Fruit fly (Drosophila melanogaster): ENCODE measurements around the gene CG13390.

Gene CG13390

dm6 chr2L:8384985-8385519 lies 8.5 kb upstream of the CG13390 start:
- TF ChIP-seq CG8478 (optimal IDR thresholded peaks at IDR 0.05) (no peak), CTCF (optimal IDR thresholded peaks at IDR 0.05) (no peak)

DNA sequence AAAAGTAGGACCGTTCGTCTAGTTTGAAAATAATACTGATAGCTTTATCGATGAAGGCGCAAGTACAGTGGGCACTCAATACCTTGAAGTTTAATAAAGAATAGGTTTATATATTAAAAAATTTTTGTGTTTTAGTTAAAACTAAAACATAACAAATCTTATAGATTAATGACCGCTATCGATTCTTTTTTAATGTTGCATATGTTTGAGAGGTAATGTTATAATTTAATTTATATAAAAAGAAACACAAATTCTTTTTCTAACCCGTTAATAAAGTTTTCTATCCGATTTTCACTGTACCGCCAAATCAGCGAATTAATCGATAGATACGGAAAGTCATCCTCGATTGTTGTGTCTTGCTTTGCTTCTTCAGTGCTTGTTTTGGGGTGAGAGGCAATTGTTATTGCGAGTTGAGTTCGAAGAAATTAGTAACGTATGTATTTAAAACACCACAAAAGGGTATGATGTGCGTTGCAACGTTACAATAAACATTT lies 7.6 kb upstream of the CG13390 start, which contains the start of the genes Dad1 and CG13384:
Dad1 (minus strand) TSS at position 30 of the 494 bp plus-strand sequence.
CG13384 (plus strand) TSS at position 348 of the 494 bp plus-strand sequence.
- TF ChIP-seq CG8478 (optimal IDR thresholded peaks at IDR 0.05) (no peak), CTCF (optimal IDR thresholded peaks at IDR 0.05) (no peak)

- TF ChIP-seq CTCF (optimal IDR thresholded peaks at IDR 0.05): no peak
- TF ChIP-seq CG8478 (optimal IDR thresholded peaks at IDR 0.05): no peak
These were observed 6.0 kb upstream of the CG13390 start, which contains the start of the genes CG13392 and Rcd4 for dm6 chr2L:8382646-8383045. Gene CG13392, minus strand, starts transcription at chr2L:8382807. Gene Rcd4, plus strand, starts transcription at chr2L:8382861.

DNA sequence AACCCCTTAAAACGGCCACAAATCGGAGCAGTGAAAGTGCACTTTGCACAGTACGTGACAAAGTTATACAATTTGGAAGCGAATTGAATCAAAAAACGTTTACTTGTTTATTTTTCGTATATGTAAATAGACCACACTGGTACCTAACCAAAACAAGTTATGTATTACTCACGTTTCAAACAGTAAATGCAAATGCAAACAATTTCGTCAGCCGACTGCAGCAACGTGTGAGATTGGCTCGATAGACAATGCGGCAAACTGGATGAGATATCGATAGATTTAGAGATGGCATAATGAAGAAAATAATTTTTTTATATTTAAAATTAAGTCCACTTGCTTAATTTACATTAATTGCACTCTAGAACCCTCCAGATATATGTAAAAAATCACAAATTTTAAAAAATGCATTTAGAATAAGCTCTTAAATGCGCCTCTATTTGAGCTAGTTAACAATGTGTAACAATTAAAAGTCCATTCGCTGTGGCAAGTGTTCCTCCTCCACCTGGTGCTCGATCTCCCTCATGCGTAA lies 5.0 kb upstream of the CG13390 start, which contains the start of gene AlaRS:
AlaRS (minus strand) TSS at position 257 of the 529 bp plus-strand sequence.
- TF ChIP-seq CG8478 (optimal IDR thresholded peaks at IDR 0.05) (no peak), CTCF (optimal IDR thresholded peaks at IDR 0.05) (no peak)

DNA sequence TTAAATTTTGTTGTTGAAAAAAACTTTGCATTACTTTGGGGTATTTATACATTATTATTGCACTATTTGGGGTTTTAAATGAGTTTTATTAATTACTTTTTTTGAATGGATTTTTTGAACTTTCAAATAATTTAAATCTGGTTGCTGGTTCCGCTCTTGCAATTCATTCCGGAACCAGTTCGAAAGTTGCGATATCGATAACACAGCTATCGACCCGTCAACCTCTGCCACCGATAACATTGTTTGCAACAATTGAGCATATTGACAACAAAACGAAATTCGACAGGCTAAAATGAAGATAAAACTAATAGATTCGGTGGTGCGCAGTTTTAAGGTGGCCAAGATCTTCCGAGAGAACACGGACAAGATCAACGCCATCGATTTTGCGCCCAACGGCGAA lies 2.4 kb downstream of the CG13390 start, which contains the start of gene Wdr82:
Wdr82 (plus strand) TSS at position 227 of the 400 bp plus-strand sequence.
- TF ChIP-seq CTCF (optimal IDR thresholded peaks at IDR 0.05) (no peak), CG8478 (optimal IDR thresholded peaks at IDR 0.05) (no peak)

dm6 chr2L:8372248-8372647 lies 4.3 kb downstream of the CG13390 start:
- TF ChIP-seq CG8478 (optimal IDR thresholded peaks at IDR 0.05) (no peak), CTCF (optimal IDR thresholded peaks at IDR 0.05) (no peak)

- TF ChIP-seq CG8478 (optimal IDR thresholded peaks at IDR 0.05) (no peak), CTCF (optimal IDR thresholded peaks at IDR 0.05) (no peak)
These were observed 5.2 kb downstream of the CG13390 start for dm6 chr2L:8371354-8371937.

DNA sequence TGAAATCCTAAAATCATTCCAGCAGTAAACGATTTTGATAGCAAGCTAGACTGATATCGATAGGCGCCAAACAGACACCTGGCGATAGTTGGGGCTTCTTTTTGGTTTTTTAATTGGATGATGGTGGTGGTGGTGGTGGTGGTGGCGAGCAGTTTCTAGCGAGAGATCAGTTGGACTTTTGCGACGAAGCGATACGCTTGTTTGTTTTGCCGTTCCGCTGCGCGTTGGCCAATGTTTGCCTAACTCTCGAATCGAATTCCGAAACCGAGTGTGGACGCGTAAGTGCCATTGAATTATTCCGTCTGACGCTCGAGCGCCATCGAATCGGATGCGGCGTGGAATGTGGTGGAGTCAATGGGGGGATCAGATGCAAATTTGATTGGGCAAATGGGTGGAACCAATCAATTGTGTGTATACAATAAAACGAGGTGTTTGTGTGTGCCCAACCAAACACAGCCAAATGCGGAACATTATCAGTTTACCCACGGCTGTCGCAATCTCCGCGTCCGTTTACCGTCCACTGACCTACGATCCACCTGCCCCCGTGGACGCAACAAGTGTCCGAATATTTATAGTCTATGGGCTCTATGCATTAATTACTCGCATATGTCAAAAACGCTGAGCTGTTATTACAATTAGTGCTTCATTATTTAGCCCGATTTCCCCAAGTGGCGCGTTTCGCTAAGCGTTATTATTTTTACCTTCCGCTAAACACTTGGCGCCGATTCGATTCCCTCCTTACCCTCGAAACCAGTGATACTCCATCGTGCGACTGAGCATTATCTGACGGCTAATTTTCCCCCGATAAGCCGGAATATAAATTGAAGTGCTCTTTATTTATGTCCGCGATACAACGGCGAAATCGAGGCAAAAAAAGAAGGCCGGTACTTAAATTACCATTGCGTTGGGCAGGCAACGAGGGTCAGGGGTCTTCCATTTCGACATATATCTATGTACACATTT lies 6.0 kb downstream of the CG13390 start, which contains the start of gene CG17292:
CG17292 (plus strand) TSS at position 91 of the 963 bp plus-strand sequence.
- TF ChIP-seq CTCF (optimal IDR thresholded peaks at IDR 0.05): no peak
- TF ChIP-seq CG8478 (optimal IDR thresholded peaks at IDR 0.05): no peak

DNA sequence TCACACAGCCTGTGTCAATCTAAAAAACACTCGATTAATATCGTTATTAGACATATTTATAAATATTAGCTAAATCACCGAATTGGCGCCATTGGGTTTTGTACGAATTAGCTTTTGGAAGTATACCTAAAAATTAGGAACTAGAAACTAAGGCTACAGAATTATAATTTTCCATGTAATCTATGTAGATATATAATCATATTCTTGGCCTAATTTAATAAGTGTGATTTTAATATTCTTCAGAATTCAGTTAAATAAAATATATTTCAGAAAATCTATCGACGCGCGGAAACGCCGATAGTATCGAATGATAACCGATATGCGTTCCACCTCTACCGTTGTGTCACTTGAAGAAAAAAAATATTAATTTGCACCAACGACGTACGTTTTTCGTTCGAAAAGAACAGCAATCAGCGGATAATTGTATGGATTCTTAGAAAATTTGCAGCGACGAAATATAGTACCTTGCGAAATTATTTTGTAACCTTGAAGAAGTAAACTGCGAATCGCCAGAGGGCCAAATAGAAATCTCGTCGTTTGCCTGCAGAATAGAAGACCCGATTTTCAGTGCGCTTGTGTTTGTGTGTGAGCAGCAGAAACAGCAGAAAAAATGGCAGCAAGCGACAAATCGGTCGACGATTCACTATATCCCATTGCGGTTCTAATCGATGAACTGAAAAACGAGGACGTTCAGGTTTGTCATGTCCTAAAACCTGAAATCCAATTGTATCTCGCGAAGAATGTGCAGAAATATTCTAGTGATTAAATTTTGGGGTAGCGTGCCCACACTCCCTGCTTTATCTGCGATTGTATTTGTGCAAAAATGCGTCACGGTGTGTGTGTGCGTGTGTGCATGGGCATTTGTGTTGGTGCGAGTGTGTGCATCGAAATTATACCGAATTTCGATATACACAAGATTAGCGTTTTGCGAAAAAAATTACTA lies 10.6 kb downstream of the CG13390 start, which contains the start of gene Pp2A-29B:
Pp2A-29B (plus strand) TSS at position 338 of the 943 bp plus-strand sequence.
- TF ChIP-seq CG8478 (optimal IDR thresholded peaks at IDR 0.05) (no peak), CTCF (optimal IDR thresholded peaks at IDR 0.05) (no peak)

- no peak for TF ChIP-seq CTCF (optimal IDR thresholded peaks at IDR 0.05)
- TF ChIP-seq CG8478 (optimal IDR thresholded peaks at IDR 0.05): no peak
These were observed 12.3 kb downstream of the CG13390 start, which contains the start of the genes RpS13 and CSN8 for dm6 chr2L:8364006-8364956. Gene RpS13, minus strand, starts transcription at chr2L:8364662. Gene CSN8, plus strand, starts transcription at chr2L:8364855.

dm6 chr2L:8362955-8363285 lies 13.7 kb downstream of the CG13390 start:
- TF ChIP-seq CTCF (optimal IDR thresholded peaks at IDR 0.05): no peak
- no peak for TF ChIP-seq CG8478 (optimal IDR thresholded peaks at IDR 0.05)

DNA sequence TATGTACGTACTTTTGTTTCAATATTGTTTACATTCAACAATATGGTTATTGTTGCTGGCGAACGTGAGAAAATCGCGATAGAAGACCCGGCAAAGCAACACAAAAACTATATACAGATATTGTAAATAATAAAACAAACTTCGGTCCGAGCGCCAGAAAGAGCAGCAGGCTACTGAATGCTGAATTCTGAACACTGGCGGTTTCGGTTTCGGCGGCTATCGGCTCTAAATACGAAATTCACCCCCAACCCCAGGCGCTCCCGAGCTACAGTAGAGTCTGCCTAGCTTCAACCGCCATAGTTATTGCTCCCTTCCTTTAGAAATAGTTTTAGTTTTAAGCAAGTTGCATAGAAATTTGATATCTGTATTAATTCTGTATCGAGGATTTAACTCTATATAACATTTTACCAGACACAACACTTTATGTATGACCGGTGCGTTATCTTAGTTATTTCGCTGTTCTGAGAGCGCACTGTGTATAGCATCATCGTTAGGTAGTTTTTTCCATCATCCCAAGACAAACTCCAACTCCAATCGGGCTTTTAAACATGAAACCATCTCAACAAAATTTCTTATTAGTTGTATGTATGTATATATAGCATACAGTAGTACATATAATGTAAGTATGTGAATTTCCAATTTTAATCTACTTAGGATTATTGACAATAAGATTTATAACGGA lies 14.2 kb downstream of the CG13390 start, which contains the start of gene CG7627:
CG7627 (minus strand) TSS at position 197 of the 682 bp plus-strand sequence.
- TF ChIP-seq CTCF (optimal IDR thresholded peaks at IDR 0.05) (no peak), CG8478 (optimal IDR thresholded peaks at IDR 0.05) (no peak)

Measured in S2 (cell line).